Worm (Caenorhabditis elegans) whole organism, mixed stage, embryonic: Measurements from ENCODE around the gene ZK829.3.

Experiments
- ces-1 ChIP-seq: fragments of 150-350 bp; optimal IDR thresholded peaks from 2 replicates; lab custom pipeline; 2014; ENCODE audit warnings: missing biosample characterization, missing genetic modification reagents, missing genetic modification characterization
- elt-3 ChIP-seq: fragments of 150-350 bp; optimal IDR thresholded peaks from 2 replicates; lab custom pipeline; 2014; ENCODE audit warnings: missing biosample characterization, missing genetic modification characterization
- flh-1 ChIP-seq: fragments of 200-800 bp; sonication (Bioruptor generic); optimal IDR thresholded peaks from 2 replicates; lab custom pipeline; 2018; ENCODE audit warnings: mild to moderate bottlenecking, missing genetic modification characterization, moderate library complexity, missing compliant biosample characterization
- lsy-2 ChIP-seq: fragments of 150-350 bp; optimal IDR thresholded peaks from 2 replicates; lab custom pipeline; 2014; ENCODE audit warnings: missing biosample characterization, missing genetic modification characterization
- nhr-28 ChIP-seq: fragments of 150-350 bp; optimal IDR thresholded peaks from 2 replicates; lab custom pipeline; 2014; ENCODE audit warnings: missing biosample characterization, missing genetic modification characterization
- nhr-76 ChIP-seq: sonication (generic microtip); optimal IDR thresholded peaks from 2 replicates; lab custom pipeline; 2017; ENCODE audit warnings: missing biosample characterization, missing genetic modification characterization
- sptf-1 ChIP-seq: sonication (generic microtip); optimal IDR thresholded peaks from 2 replicates; lab custom pipeline; 2017; ENCODE audit warnings: mild to moderate bottlenecking, missing genetic modification characterization, moderate library complexity, missing compliant biosample characterization
- unc-120 ChIP-seq: sonication (generic microtip); optimal IDR thresholded peaks from 2 replicates; lab custom pipeline; 2017; ENCODE audit warnings: missing genetic modification characterization, missing compliant biosample characterization; ENCODE audit not compliant: poor library complexity, severe bottlenecking
- unc-62 ChIP-seq: fragments of 150-350 bp; optimal IDR thresholded peaks from 2 replicates; lab custom pipeline; 2014; ENCODE audit warnings: missing biosample characterization, missing genetic modification reagents, missing genetic modification characterization

- TF ChIP-seq nhr-28 (tag; lab: Kevin White, UChicago) (no peak), ces-1 (GFP tag; lab: Kevin White, UChicago) (no peak), sptf-1 (no peak), unc-120 (no peak), flh-1 (no peak), nhr-76 (tag; lab: Kevin White, UChicago) (no peak), unc-62 (no peak), elt-3 (tag; lab: Kevin White, UChicago) (no peak), lsy-2 (tag; lab: Kevin White, UChicago) (no peak)
These were observed 4.7 kb upstream of the ZK829.3 start, which contains the start of gene tbx-36 for ce11 chrIV:11950270-11950669.
